Fruit fly (Drosophila melanogaster): ENCODE measurements around the gene RpL4.

- TF ChIP-seq CG7101 (tag; optimal IDR thresholded peaks at IDR 0.05) (no peak), cnc (optimal IDR thresholded peaks at IDR 0.05) (no peak), cic (GFP tag; optimal IDR thresholded peaks at IDR 0.05) (no peak), Clk (GFP tag; optimal IDR thresholded peaks at IDR 0.05) (no peak), toe (GFP tag; optimal IDR thresholded peaks at IDR 0.05) (no peak), bab1 (GFP tag; optimal IDR thresholded peaks at IDR 0.05) (no peak), CG12768 (GFP tag; optimal IDR thresholded peaks at IDR 0.05) (no peak), Hr96 (GFP tag; optimal IDR thresholded peaks at IDR 0.05) (no peak), CG11617 (GFP tag; optimal IDR thresholded peaks at IDR 0.05) (no peak)
These were observed 35.3 kb downstream of the RpL4 start for dm6 chr3R:27957967-27958366.

Data from whole organism, adult.